Worm (Caenorhabditis elegans): Measurements from ENCODE around the gene Y102E9.5.

- no peak for TF ChIP-seq snpc-4 (tag; optimal IDR thresholded peaks at IDR 0.05)
- TF ChIP-seq nhr-11 (tag; optimal IDR thresholded peaks at IDR 0.05), result no peak
- TF ChIP-seq unc-62 (GFP tag; optimal IDR thresholded peaks at IDR 0.05), result no peak
- TF ChIP-seq lin-13 (GFP tag; optimal IDR thresholded peaks at IDR 0.05), result no peak
- no peak for TF ChIP-seq elt-3 (tag; optimal IDR thresholded peaks at IDR 0.05)
- TF ChIP-seq elt-1 (tag; optimal IDR thresholded peaks at IDR 0.05), result no peak
- no peak for TF ChIP-seq sma-9 (GFP tag; optimal IDR thresholded peaks at IDR 0.05)
- TF ChIP-seq sma-9 (tag; optimal IDR thresholded peaks at IDR 0.05), result no peak
- TF ChIP-seq blmp-1 (tag; optimal IDR thresholded peaks at IDR 0.05; ENCODE audit: insufficient read depth), result no peak
Measured at ce11 chrIII:6736971-6737370, 6.9 kb upstream of the Y102E9.5 start, which contains the start of gene K07E12.2.

All from whole organism, L2 larva.